Fruit fly (Drosophila melanogaster) whole organism, embryonic: ENCODE measurements around the gene CG31948.

Experiments used
- Abd-B ChIP-seq: fragments of 200-800 bp; sonication (Bioruptor generic); optimal IDR thresholded peaks from 2 replicates; lab custom pipeline; 2018; ENCODE audit warnings: missing biosample characterization, mild to moderate bottlenecking, missing genetic modification characterization, moderate library complexity
- Atf-2 ChIP-seq: fragments of 200-800 bp; sonication (Bioruptor generic); optimal IDR thresholded peaks from 2 replicates; lab custom pipeline; 2016; ENCODE audit warnings: missing biosample characterization, missing genetic modification characterization
- Bgb ChIP-seq: fragments of 200-800 bp; sonication (Bioruptor generic); IDR thresholded peaks from 2 replicates; pipeline ENCODE4 v1.3.6; 2022; ENCODE audit warnings: missing biosample characterization, missing genetic modification characterization; ENCODE audit not compliant: partially characterized antibody
- CG10565 ChIP-seq: fragments of 200-800 bp; sonication (Bioruptor generic); optimal IDR thresholded peaks from 3 replicates; lab custom pipeline; 2016; ENCODE audit warnings: missing biosample characterization, mild to moderate bottlenecking, missing genetic modification characterization
- CG11085 ChIP-seq: fragments of 200-800 bp; sonication (Bioruptor generic); IDR thresholded peaks from 2 replicates; pipeline ENCODE4 v1.3.6; 2022; ENCODE audit warnings: missing biosample characterization, missing genetic modification characterization
- CG12299 ChIP-seq: fragments of 200-800 bp; sonication (Bioruptor generic); optimal IDR thresholded peaks from 2 replicates; lab custom pipeline; 2018; ENCODE audit warnings: missing biosample characterization, mild to moderate bottlenecking, missing genetic modification characterization
- CG1233 ChIP-seq: fragments of 200-800 bp; sonication (Bioruptor generic); optimal IDR thresholded peaks from 4 replicates; lab custom pipeline; 2018; ENCODE audit warnings: missing biosample characterization, mild to moderate bottlenecking, missing genetic modification characterization
- CG12659 ChIP-seq: fragments of 200-800 bp; sonication (Bioruptor generic); optimal IDR thresholded peaks from 3 replicates; lab custom pipeline; 2017; ENCODE audit warnings: mild to moderate bottlenecking, missing biosample characterization, missing genetic modification reagents, missing genetic modification characterization
- CG14050 ChIP-seq: fragments of 200-800 bp; sonication (Bioruptor generic); IDR thresholded peaks from 3 replicates; pipeline ENCODE4 v1.3.6; 2022; ENCODE audit warnings: missing biosample characterization, missing genetic modification characterization
- CG1603 ChIP-seq: fragments of 200-800 bp; sonication (Bioruptor generic); optimal IDR thresholded peaks from 2 replicates; lab custom pipeline; 2019; ENCODE audit warnings: missing biosample characterization, mild to moderate bottlenecking, missing genetic modification characterization, moderate library complexity
- CG1647 ChIP-seq: fragments of 200-800 bp; sonication (Bioruptor generic); optimal IDR thresholded peaks from 3 replicates; lab custom pipeline; 2016; ENCODE audit warnings: missing biosample characterization, missing genetic modification characterization
- CG17568 ChIP-seq: fragments of 200-800 bp; sonication (Bioruptor generic); optimal IDR thresholded peaks from 2 replicates; lab custom pipeline; 2018; ENCODE audit warnings: missing biosample characterization, mild to moderate bottlenecking, missing genetic modification characterization, moderate library complexity
- CG18599 ChIP-seq: fragments of 200-800 bp; sonication (Bioruptor generic); optimal IDR thresholded peaks from 3 replicates; lab custom pipeline; 2017; ENCODE audit warnings: missing biosample characterization, missing genetic modification characterization, mild to moderate bottlenecking, moderate library complexity, missing genetic modification reagents
- CG2712 ChIP-seq: fragments of 200-800 bp; optimal IDR thresholded peaks from 3 replicates; lab custom pipeline; 2019; ENCODE audit warnings: missing biosample characterization, mild to moderate bottlenecking, missing genetic modification characterization, moderate library complexity
- CG33557 ChIP-seq: fragments of 200-800 bp; sonication (Bioruptor generic); optimal IDR thresholded peaks from 2 replicates; lab custom pipeline; 2019; ENCODE audit warnings: missing biosample characterization, mild to moderate bottlenecking, missing genetic modification characterization, moderate library complexity
- CG5953 ChIP-seq: fragments of 200-800 bp; sonication (Bioruptor generic); IDR thresholded peaks from 2 replicates; pipeline ENCODE4 v1.3.6; 2022; ENCODE audit warnings: missing biosample characterization, missing genetic modification characterization
- CG6254 ChIP-seq: fragments of 200-800 bp; sonication (Bioruptor generic); optimal IDR thresholded peaks from 3 replicates; lab custom pipeline; 2017; ENCODE audit warnings: mild to moderate bottlenecking, missing biosample characterization, missing genetic modification reagents, missing genetic modification characterization
- CG7963 ChIP-seq: fragments of 200-800 bp; sonication (Bioruptor generic); IDR thresholded peaks from 3 replicates; pipeline ENCODE4 v1.3.6; 2022; ENCODE audit warnings: missing biosample characterization, missing genetic modification characterization; ENCODE audit not compliant: partially characterized antibody
- CG8089 ChIP-seq: fragments of 200-800 bp; sonication (Bioruptor generic); optimal IDR thresholded peaks from 3 replicates; lab custom pipeline; 2016; ENCODE audit warnings: missing biosample characterization, missing genetic modification characterization
- Camta ChIP-seq: fragments of 200-800 bp; sonication (Bioruptor generic); optimal IDR thresholded peaks from 2 replicates; lab custom pipeline; 2016; ENCODE audit warnings: missing biosample characterization, missing genetic modification characterization
- Doc3 ChIP-seq: fragments of 200-800 bp; sonication (Bioruptor generic); IDR thresholded peaks from 3 replicates; pipeline ENCODE4 v1.3.6; 2022; ENCODE audit warnings: missing biosample characterization, missing genetic modification characterization; ENCODE audit not compliant: partially characterized antibody
- HLH3B ChIP-seq: fragments of 200-800 bp; sonication (Bioruptor generic); IDR thresholded peaks from 2 replicates; pipeline ENCODE4 v1.3.6; 2022; ENCODE audit warnings: missing biosample characterization, missing genetic modification characterization
- Hand ChIP-seq: fragments of 200-800 bp; sonication (Bioruptor generic); optimal IDR thresholded peaks from 2 replicates; lab custom pipeline; 2017; ENCODE audit warnings: mild to moderate bottlenecking, missing biosample characterization, missing genetic modification reagents, missing genetic modification characterization
- Hmr ChIP-seq: fragments of 200-800 bp; sonication (Bioruptor generic); optimal IDR thresholded peaks from 3 replicates; lab custom pipeline; 2017; ENCODE audit warnings: mild to moderate bottlenecking, missing biosample characterization, missing genetic modification reagents, missing genetic modification characterization
- Hr78 ChIP-seq, 2 experiments: fragments of 200-800 bp in 1 of 2; fragments of >200 bp in 1 of 2; sonication (Bioruptor generic) in 1 of 2; optimal IDR thresholded peaks; 2 replicates each; lab custom pipeline; 2017 to 2019; ENCODE audit warnings: missing biosample characterization in 2 of 2, missing genetic modification characterization in 2 of 2, mild to moderate bottlenecking in 1 of 2, moderate library complexity in 1 of 2
- Mrtf ChIP-seq: fragments of 200-800 bp; sonication (Bioruptor generic); IDR thresholded peaks from 3 replicates; pipeline ENCODE4 v1.3.6; 2022; ENCODE audit warnings: missing biosample characterization, missing genetic modification characterization
- Myb ChIP-seq: fragments of 200-800 bp; sonication (Bioruptor generic); optimal IDR thresholded peaks from 2 replicates; lab custom pipeline; 2016; ENCODE audit warnings: missing biosample characterization, missing genetic modification characterization
- NK7.1 ChIP-seq: fragments of 200-800 bp; sonication (Bioruptor generic); optimal IDR thresholded peaks from 3 replicates; lab custom pipeline; 2016; ENCODE audit warnings: missing biosample characterization, missing genetic modification characterization
- Pdp1 ChIP-seq, 2 experiments: fragments of 200-800 bp; sonication (Bioruptor generic); optimal IDR thresholded peaks; 3 replicates each; lab custom pipeline; 2016; ENCODE audit warnings: missing biosample characterization in 2 of 2, missing genetic modification characterization in 2 of 2, mild to moderate bottlenecking in 1 of 2, moderate library complexity in 1 of 2
- Sry-δ ChIP-seq: fragments of 200-800 bp; sonication (Bioruptor generic); optimal IDR thresholded peaks from 2 replicates; lab custom pipeline; 2016; ENCODE audit warnings: missing biosample characterization, missing genetic modification characterization
- aop ChIP-seq: fragments of 200-800 bp; sonication (Bioruptor generic); IDR thresholded peaks from 2 replicates; pipeline ENCODE4 v1.3.6; 2022; ENCODE audit warnings: missing biosample characterization, missing genetic modification characterization
- bigmax ChIP-seq: fragments of 200-800 bp; sonication (Bioruptor generic); optimal IDR thresholded peaks from 2 replicates; lab custom pipeline; 2018; ENCODE audit warnings: missing biosample characterization, mild to moderate bottlenecking, missing genetic modification characterization
- chif ChIP-seq, 2 experiments: fragments of 200-800 bp; sonication (Bioruptor generic); optimal IDR thresholded peaks; 3 replicates each; lab custom pipeline; 2016; ENCODE audit warnings: missing biosample characterization in 2 of 2, missing genetic modification characterization in 2 of 2
- ham ChIP-seq: fragments of 200-800 bp; sonication (Bioruptor generic); IDR thresholded peaks from 2 replicates; pipeline ENCODE4 v1.3.6; 2022; ENCODE audit warnings: missing biosample characterization, missing genetic modification characterization
- jumu ChIP-seq: fragments of 200-800 bp; sonication (Bioruptor generic); optimal IDR thresholded peaks from 3 replicates; lab custom pipeline; 2016; ENCODE audit warnings: missing biosample characterization, missing genetic modification characterization
- lilli ChIP-seq: fragments of 200-800 bp; sonication (Bioruptor generic); optimal IDR thresholded peaks from 3 replicates; lab custom pipeline; 2016; ENCODE audit warnings: missing biosample characterization, missing genetic modification characterization
- lmd ChIP-seq: fragments of 200-800 bp; sonication (Bioruptor generic); IDR thresholded peaks from 2 replicates; pipeline ENCODE4 v1.3.6; 2022; ENCODE audit warnings: missing biosample characterization, missing genetic modification characterization
- lov ChIP-seq, 2 experiments: fragments of 200-800 bp in 1 of 2; fragments of >200 bp in 1 of 2; sonication (Bioruptor generic) in 1 of 2; IDR thresholded peaks in 1 of 2; optimal IDR thresholded peaks in 1 of 2; 2 replicates in 1 of 2; 3 replicates in 1 of 2; pipeline versions ENCODE4 v1.3.6 to Lab custom; 2017 to 2022; ENCODE audit warnings: missing biosample characterization in 1 of 2, missing genetic modification characterization in 1 of 2
- nerfin-2 ChIP-seq: fragments of 200-800 bp; sonication (Bioruptor generic); IDR thresholded peaks from 2 replicates; pipeline ENCODE4 v1.3.6; 2022; ENCODE audit warnings: missing biosample characterization, missing genetic modification characterization; ENCODE audit not compliant: partially characterized antibody
- p53 ChIP-seq: fragments of 200-800 bp; sonication (Bioruptor generic); optimal IDR thresholded peaks from 2 replicates; lab custom pipeline; 2016; ENCODE audit warnings: missing biosample characterization, missing genetic modification characterization
- pnt ChIP-seq: fragments of 200-800 bp; sonication (Bioruptor generic); optimal IDR thresholded peaks from 3 replicates; lab custom pipeline; 2016; ENCODE audit warnings: missing biosample characterization, missing genetic modification characterization
- prd ChIP-seq, 3 experiments: fragments of >200 bp in 2 of 3; fragments of 200-800 bp in 1 of 3; sonication (Bioruptor generic) in 1 of 3; optimal IDR thresholded peaks in 2 of 3; IDR thresholded peaks in 1 of 3; 2 replicates in 2 of 3; 3 replicates in 1 of 3; pipeline versions ENCODE4 v1.3.6 to Lab custom; 2017 to 2022; ENCODE audit warnings: missing biosample characterization in 1 of 3, missing genetic modification characterization in 1 of 3
- psq ChIP-seq: fragments of 200-800 bp; sonication (Bioruptor generic); optimal IDR thresholded peaks from 2 replicates; lab custom pipeline; 2017; ENCODE audit warnings: missing biosample characterization, missing genetic modification characterization
- pum ChIP-seq: fragments of 200-800 bp; sonication (Bioruptor generic); optimal IDR thresholded peaks from 2 replicates; lab custom pipeline; 2016; ENCODE audit warnings: missing biosample characterization, missing genetic modification characterization
- salm ChIP-seq: fragments of 200-800 bp; sonication (Bioruptor generic); optimal IDR thresholded peaks from 2 replicates; lab custom pipeline; 2018; ENCODE audit warnings: missing biosample characterization, mild to moderate bottlenecking, missing genetic modification characterization
- sisA ChIP-seq: fragments of 200-800 bp; sonication (Bioruptor generic); IDR thresholded peaks from 2 replicates; pipeline ENCODE4 v1.3.6; 2022; ENCODE audit warnings: missing biosample characterization, missing genetic modification characterization
- slbo ChIP-seq: fragments of 200-800 bp; sonication (Bioruptor generic); IDR thresholded peaks from 2 replicates; pipeline ENCODE4 v1.3.6; 2022; ENCODE audit warnings: missing biosample characterization, missing genetic modification characterization
- toy ChIP-seq: fragments of 200-800 bp; sonication (Bioruptor generic); IDR thresholded peaks from 2 replicates; pipeline ENCODE4 v1.3.6; 2022; ENCODE audit warnings: missing biosample characterization, missing genetic modification characterization

The CG31948 gene

DNA sequence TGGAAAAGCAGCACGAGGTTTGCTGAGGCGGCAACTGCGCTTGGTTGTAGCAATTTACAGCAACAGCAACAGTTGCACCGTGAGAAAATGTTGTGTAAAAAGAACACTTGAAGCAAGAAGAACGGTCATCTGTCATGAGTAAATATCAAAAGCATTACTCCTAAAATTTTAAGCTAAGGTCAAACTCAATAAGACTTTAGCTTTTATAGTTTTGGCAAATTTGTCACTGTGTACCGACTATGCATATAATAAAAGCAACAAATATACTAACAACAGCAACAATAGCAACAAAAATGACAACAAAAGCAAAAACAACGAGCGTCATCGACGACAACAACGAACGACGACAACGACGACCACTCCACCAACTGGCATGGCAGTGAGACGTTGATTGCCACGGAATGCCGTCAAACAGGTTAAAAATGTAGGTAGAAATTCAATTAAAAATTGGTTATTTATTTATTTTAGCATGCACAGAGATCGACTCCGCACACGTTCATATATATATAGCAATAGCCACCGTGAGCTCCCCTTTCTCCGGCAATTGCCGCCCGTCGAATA lies 17.1 kb upstream of the CG31948 start (continued):
- TF ChIP-seq prd (optimal IDR thresholded peaks at IDR 0.05; lab: Kevin White, UChicago), result no peak
- peak; percentile 89 for TF ChIP-seq prd (GFP tag; IDR thresholded peaks at IDR 0.05; lab: Robert Waterston, UW)
- TF ChIP-seq lilli, result peak; percentile 73
- TF ChIP-seq Myb (GFP tag; lab: Kevin White, UChicago), result peak; percentile 39
- TF ChIP-seq slbo (GFP tag; lab: Robert Waterston, UW), result peak; percentile 75
- TF ChIP-seq CG6254 (GFP tag; lab: Kevin White, UChicago), result peak; percentile 53
- TF ChIP-seq CG1233, result peak; percentile 59
- TF ChIP-seq Abd-B (GFP tag; lab: Kevin White, UChicago), result peak; percentile 86
- TF ChIP-seq CG12299 (tag; lab: Kevin White, UChicago), result peak; percentile 63
- TF ChIP-seq chif (GFP tag; optimal IDR thresholded peaks at IDR 0.05; lab: Kevin White, UChicago), result peak; percentile 83 to 86
- TF ChIP-seq Hr78 (GFP tag; optimal IDR thresholded peaks at IDR 0.05; lab: Kevin White, UChicago), result peak in 1 of 2 experiments; percentile 75
- no peak for TF ChIP-seq CG33557 (GFP tag; lab: Kevin White, UChicago)
- peak; percentile 79 for TF ChIP-seq NK7.1 (GFP tag; lab: Kevin White, UChicago)
- TF ChIP-seq CG5953 (GFP tag; lab: Robert Waterston, UW), result peak; percentile 78; the same call in 1 of the 2 replicates
- peak; percentile 82 for TF ChIP-seq salm (tag; lab: Kevin White, UChicago)
- peak; percentile 72 for TF ChIP-seq aop (GFP tag; lab: Robert Waterston, UW)
- TF ChIP-seq CG2712 (tag; lab: Kevin White, UChicago), result peak; percentile 79
- no peak for TF ChIP-seq ham (GFP tag; lab: Robert Waterston, UW)
- TF ChIP-seq CG8089 (GFP tag; lab: Kevin White, UChicago), result peak; percentile 75
- TF ChIP-seq psq (GFP tag; lab: Kevin White, UChicago), result peak; percentile 21
- TF ChIP-seq Pdp1 (GFP tag; optimal IDR thresholded peaks at IDR 0.05; lab: Kevin White, UChicago), result peak; percentile 78 to 80
- TF ChIP-seq Atf-2 (GFP tag; lab: Kevin White, UChicago), result peak; percentile 77
- no peak for TF ChIP-seq CG10565 (GFP tag; lab: Kevin White, UChicago)
- peak; percentile 79 for TF ChIP-seq Mrtf (GFP tag; lab: Robert Waterston, UW)
- TF ChIP-seq Bgb (GFP tag; lab: Robert Waterston, UW), result no peak
- peak; percentile 54 for TF ChIP-seq toy (GFP tag; lab: Robert Waterston, UW)
- peak; percentile 91 for TF ChIP-seq HLH3B (GFP tag; lab: Robert Waterston, UW)
- TF ChIP-seq Sry-δ (GFP tag; lab: Kevin White, UChicago), result peak; percentile 42
- no peak for TF ChIP-seq Doc3 (GFP tag; lab: Robert Waterston, UW)
- peak; percentile 40; the same call in 1 of the 2 replicates for TF ChIP-seq CG11085 (GFP tag; lab: Robert Waterston, UW)
- TF ChIP-seq CG7963, result no peak
- peak; percentile 71 for TF ChIP-seq CG17568 (GFP tag; lab: Kevin White, UChicago)
- TF ChIP-seq bigmax (GFP tag; lab: Kevin White, UChicago), result no peak
- peak; percentile 86 for TF ChIP-seq CG14050 (GFP tag; lab: Robert Waterston, UW)
- peak; percentile 76 for TF ChIP-seq CG12659 (GFP tag; lab: Kevin White, UChicago)
- TF ChIP-seq CG1603, result peak; percentile 92
- peak; percentile 63 for TF ChIP-seq p53
- peak; percentile 83 for TF ChIP-seq pnt (GFP tag; lab: Kevin White, UChicago)
- TF ChIP-seq Hmr (GFP tag; lab: Kevin White, UChicago), result peak; percentile 53
- TF ChIP-seq lov (optimal IDR thresholded peaks at IDR 0.05; lab: Kevin White, UChicago), result no peak
- peak; percentile 73; the same call in 2 of the 3 replicates for TF ChIP-seq lov (GFP tag; IDR thresholded peaks at IDR 0.05; lab: Robert Waterston, UW)
- peak; percentile 83 for TF ChIP-seq jumu
- no peak for TF ChIP-seq nerfin-2 (GFP tag; lab: Robert Waterston, UW)
- TF ChIP-seq lmd (GFP tag; lab: Robert Waterston, UW), result peak; percentile 86
- peak; percentile 92 for TF ChIP-seq sisA
- TF ChIP-seq pum (GFP tag; lab: Kevin White, UChicago), result peak; percentile 88
- peak; percentile 60 for TF ChIP-seq CG18599
- TF ChIP-seq CG1647 (GFP tag; lab: Kevin White, UChicago), result peak; percentile 76
- peak; percentile 26 for TF ChIP-seq Hand
- peak; percentile 89 for TF ChIP-seq Camta (GFP tag; lab: Kevin White, UChicago)
